Worm (Caenorhabditis elegans): Measurements from ENCODE around the gene Y102A11A.9.

DNA sequence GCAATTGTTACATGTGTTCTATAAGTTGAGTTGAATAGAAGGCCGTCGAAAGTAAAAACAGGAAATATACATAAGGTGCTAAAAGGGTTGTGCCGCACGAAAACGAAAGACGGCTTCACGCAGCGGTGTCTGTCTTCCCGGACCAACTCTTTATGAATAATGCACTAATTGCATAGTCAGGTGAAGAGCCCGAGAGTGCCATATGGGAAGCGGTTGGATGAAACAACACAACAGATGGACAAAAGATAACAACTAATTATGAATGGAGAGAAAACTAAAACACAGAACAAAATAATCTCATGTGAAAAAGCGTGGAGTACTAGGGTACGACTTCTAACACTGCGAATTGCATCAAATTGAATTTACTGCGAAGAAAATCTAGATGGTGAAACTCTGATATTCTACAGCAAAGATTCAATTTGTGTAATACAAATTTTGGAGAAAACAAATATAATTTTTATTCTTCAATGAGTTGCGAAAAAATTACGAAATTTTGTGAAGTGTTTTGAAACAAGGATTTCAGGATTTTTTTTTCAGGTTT is 36.0 kb downstream of the Y102A11A.9 start:
- TF ChIP-seq elt-3 (tag; optimal IDR thresholded peaks at IDR 0.05) (no peak), pha-4 (tag; optimal IDR thresholded peaks at IDR 0.05) (no peak), snpc-4 (tag; optimal IDR thresholded peaks at IDR 0.05) (no peak), unc-39 (tag; optimal IDR thresholded peaks at IDR 0.05) (no peak), nhr-237 (tag; optimal IDR thresholded peaks at IDR 0.05) (no peak), nhr-12 (tag; optimal IDR thresholded peaks at IDR 0.05) (no peak), unc-62 (GFP tag; optimal IDR thresholded peaks at IDR 0.05) (no peak), mab-5 (tag; optimal IDR thresholded peaks at IDR 0.05) (no peak), M03D4.4 (tag; optimal IDR thresholded peaks at IDR 0.05) (no peak)

All from whole organism, mixed stage, embryonic.